Worm (Caenorhabditis elegans): ENCODE data around the gene otpl-3.

- no peak for TF ChIP-seq dao-5 (tag; optimal IDR thresholded peaks at IDR 0.05)
- no peak for TF ChIP-seq him-1 (tag; optimal IDR thresholded peaks at IDR 0.05)
- no peak for TF ChIP-seq W03F9.2 (tag; optimal IDR thresholded peaks at IDR 0.05)
Measured at ce11 chrX:6916150-6916549, 8.4 kb downstream of the otpl-3 start.

Measured in whole organism, L4/young adult.